Fruit fly (Drosophila melanogaster): Measurements from ENCODE around the gene vn.
A peak's percentile ranks its signal among the peaks of the same experiment; 100 is the strongest.

The vn gene

dm6 chr3L:5823763-5824445, 21.6 kb downstream of the vn start (continued):
- TF ChIP-seq Dref (GFP tag; IDR thresholded peaks at IDR 0.05) (no peak), CG31388 (GFP tag; optimal IDR thresholded peaks at IDR 0.05) (peak; percentile 54), CG6765 (GFP tag; optimal IDR thresholded peaks at IDR 0.05) (peak; percentile 44), fd102C (GFP tag; optimal IDR thresholded peaks at IDR 0.05) (peak; percentile 96), ftz-f1 (GFP tag; optimal IDR thresholded peaks at IDR 0.05) (no peak), Hand (GFP tag; optimal IDR thresholded peaks at IDR 0.05) (no peak), CG7372 (GFP tag; IDR thresholded peaks at IDR 0.05) (no peak), Spps (tag; optimal IDR thresholded peaks at IDR 0.05) (peak; percentile 88), peb (GFP tag; IDR thresholded peaks at IDR 0.05) (no peak), Elba2 (GFP tag; optimal IDR thresholded peaks at IDR 0.05) (no peak), Dip3 (GFP tag; optimal IDR thresholded peaks at IDR 0.05) (no peak), NfI (GFP tag; optimal IDR thresholded peaks at IDR 0.05) (peak; percentile 57), hkb (optimal IDR thresholded peaks at IDR 0.05) (no peak), hkb (GFP tag; IDR thresholded peaks at IDR 0.05) (peak; percentile 83), CG9932 (GFP tag; IDR thresholded peaks at IDR 0.05) (no peak), sna (GFP tag; IDR thresholded peaks at IDR 0.05; ENCODE audit: partially characterized antibody) (no peak), CG8281 (tag; optimal IDR thresholded peaks at IDR 0.05) (peak; percentile 68), ATbp (GFP tag; optimal IDR thresholded peaks at IDR 0.05) (peak; percentile 96), croc (GFP tag; conservative IDR thresholded peaks at IDR 0.05) (peak; percentile 40; the same call in 2 of the 3 replicates), CG31441 (GFP tag; IDR thresholded peaks at IDR 0.05) (peak; percentile 87), trem (tag; optimal IDR thresholded peaks at IDR 0.05) (peak; percentile 72), CG17361 (GFP tag; IDR thresholded peaks at IDR 0.05) (peak; percentile 79), CG2120 (GFP tag; optimal IDR thresholded peaks at IDR 0.05) (peak; percentile 38), zf30C (GFP tag; optimal IDR thresholded peaks at IDR 0.05) (peak; percentile 71), Doc3 (GFP tag; IDR thresholded peaks at IDR 0.05; ENCODE audit: partially characterized antibody) (no peak), CG17359 (tag; optimal IDR thresholded peaks at IDR 0.05) (peak; percentile 93), Oli (tag; optimal IDR thresholded peaks at IDR 0.05) (peak; percentile 67), gfzf (GFP tag; optimal IDR thresholded peaks at IDR 0.05) (no peak), zen (tag; optimal IDR thresholded peaks at IDR 0.05) (peak; percentile 67), ken (GFP tag; IDR thresholded peaks at IDR 0.05) (peak; percentile 59), shn (GFP tag; optimal IDR thresholded peaks at IDR 0.05) (peak; percentile 83), emc (GFP tag; optimal IDR thresholded peaks at IDR 0.05) (peak; percentile 19), CG12769 (tag; optimal IDR thresholded peaks at IDR 0.05) (peak; percentile 76), CG9817 (tag; optimal IDR thresholded peaks at IDR 0.05) (peak; percentile 35), Blimp-1 (GFP tag; optimal IDR thresholded peaks at IDR 0.05) (peak; percentile 89), slou (GFP tag; optimal IDR thresholded peaks at IDR 0.05) (no peak), CG7556 (GFP tag; optimal IDR thresholded peaks at IDR 0.05) (peak; percentile 80), otp (GFP tag; IDR thresholded peaks at IDR 0.05) (peak; percentile 66; the same call in 1 of the 3 replicates), row (GFP tag; IDR thresholded peaks at IDR 0.05) (peak; percentile 36; the same call in 1 of the 3 replicates), Hr78 (GFP tag; optimal IDR thresholded peaks at IDR 0.05) (peak in 1 of 2 experiments; percentile 14), cad (GFP tag; optimal IDR thresholded peaks at IDR 0.05) (no peak), grn (GFP tag; optimal IDR thresholded peaks at IDR 0.05) (peak; percentile 56), Xrp1 (GFP tag; IDR thresholded peaks at IDR 0.05) (peak; percentile 86), E2f1 (GFP tag; IDR thresholded peaks at IDR 0.05) (peak; percentile 28; the same call in 1 of the 2 replicates), Abd-B (GFP tag; optimal IDR thresholded peaks at IDR 0.05) (peak; percentile 13), CG9215 (GFP tag; IDR thresholded peaks at IDR 0.05) (no peak), CG7357 (GFP tag; IDR thresholded peaks at IDR 0.05) (0 out of 3 replicates have a peak, but pooled peaks have one; percentile 27), CG17186 (GFP tag; optimal IDR thresholded peaks at IDR 0.05) (peak; percentile 90), Side (GFP tag; optimal IDR thresholded peaks at IDR 0.05) (peak; percentile 82)

Data from whole organism, embryonic.